Fruit fly (Drosophila melanogaster) whole organism, prepupa: ENCODE results near the gene SamDC.

Experiments used
- CG10669 ChIP-seq: fragments of 200-800 bp; sonication (Bioruptor generic); optimal IDR thresholded peaks from 3 replicates; lab custom pipeline; 2018; ENCODE audit warnings: missing biosample characterization, mild to moderate bottlenecking, missing genetic modification characterization, moderate library complexity
- CG11294 ChIP-seq: fragments of 200-800 bp; sonication (Bioruptor generic); IDR thresholded peaks from 2 replicates; pipeline ENCODE4 v1.3.6; 2022; ENCODE audit warnings: missing biosample characterization, missing genetic modification characterization
- CG11762 ChIP-seq: fragments of 200-800 bp; sonication (Bioruptor generic); optimal IDR thresholded peaks from 3 replicates; lab custom pipeline; 2016; ENCODE audit warnings: missing biosample characterization, missing genetic modification characterization; ENCODE audit not compliant: insufficient read depth
- CG11902 ChIP-seq: fragments of 200-800 bp; sonication (Bioruptor generic); optimal IDR thresholded peaks from 3 replicates; lab custom pipeline; 2016; ENCODE audit warnings: missing biosample characterization, missing genetic modification characterization
- CG15336 ChIP-seq: fragments of 200-800 bp; sonication (Bioruptor generic); IDR thresholded peaks from 2 replicates; pipeline ENCODE4 v1.3.6; 2022; ENCODE audit warnings: missing biosample characterization, missing genetic modification characterization
- CG3032 ChIP-seq: fragments of 200-800 bp; optimal IDR thresholded peaks from 2 replicates; lab custom pipeline; 2019; ENCODE audit warnings: missing biosample characterization, mild to moderate bottlenecking, missing genetic modification characterization, moderate library complexity
- CG31627 ChIP-seq: fragments of 200-800 bp; sonication (Bioruptor generic); optimal IDR thresholded peaks from 3 replicates; lab custom pipeline; 2016; ENCODE audit warnings: missing biosample characterization, missing genetic modification characterization
- CG3919 ChIP-seq: fragments of 200-800 bp; sonication (Bioruptor generic); optimal IDR thresholded peaks from 3 replicates; lab custom pipeline; 2016; ENCODE audit warnings: missing biosample characterization, missing genetic modification characterization
- CG4318 ChIP-seq: fragments of 200-800 bp; sonication (Bioruptor generic); optimal IDR thresholded peaks from 3 replicates; lab custom pipeline; 2017; ENCODE audit warnings: missing biosample characterization, mild to moderate bottlenecking, missing genetic modification characterization
- CG6163 ChIP-seq: fragments of 200-800 bp; sonication (Bioruptor generic); IDR thresholded peaks from 3 replicates; pipeline ENCODE4 v1.3.6; 2022; ENCODE audit warnings: missing biosample characterization, missing genetic modification characterization
- CG6854 ChIP-seq: fragments of 200-800 bp; sonication (Bioruptor generic); optimal IDR thresholded peaks from 2 replicates; lab custom pipeline; 2017; ENCODE audit warnings: missing biosample characterization, mild to moderate bottlenecking, missing genetic modification characterization
- CG7368 ChIP-seq: fragments of 200-800 bp; sonication (Bioruptor generic); optimal IDR thresholded peaks from 3 replicates; lab custom pipeline; 2016; ENCODE audit warnings: missing biosample characterization, missing genetic modification characterization
- CG8119 ChIP-seq: fragments of 200-800 bp; sonication (Bioruptor generic); IDR thresholded peaks from 3 replicates; pipeline ENCODE4 v1.3.6; 2022; ENCODE audit warnings: missing biosample characterization, missing genetic modification characterization
- CG8319 ChIP-seq: fragments of 200-800 bp; sonication (Bioruptor generic); optimal IDR thresholded peaks from 3 replicates; lab custom pipeline; 2016; ENCODE audit warnings: missing biosample characterization, missing genetic modification characterization
- CG9139 ChIP-seq: fragments of 200-800 bp; sonication (Bioruptor generic); optimal IDR thresholded peaks from 3 replicates; lab custom pipeline; 2017; ENCODE audit warnings: missing biosample characterization, mild to moderate bottlenecking, missing genetic modification characterization
- Eip75B ChIP-seq: fragments of 200-800 bp; sonication (Bioruptor generic); optimal IDR thresholded peaks from 3 replicates; lab custom pipeline; 2016; ENCODE audit warnings: missing biosample characterization, missing genetic modification characterization
- Eip78C ChIP-seq: fragments of 200-800 bp; sonication (Bioruptor generic); peaks from one replicate; lab custom pipeline; 2016; ENCODE audit warnings: missing biosample characterization, missing genetic modification characterization
- Eip93F ChIP-seq: fragments of 200-800 bp; sonication (Bioruptor generic); optimal IDR thresholded peaks from 2 replicates; lab custom pipeline; 2016; ENCODE audit warnings: missing biosample characterization, mild to moderate bottlenecking, missing genetic modification characterization
- Gug ChIP-seq: fragments of 200-800 bp; sonication (Bioruptor generic); IDR thresholded peaks from 2 replicates; pipeline ENCODE4 v1.3.6; 2022; ENCODE audit warnings: missing biosample characterization, missing genetic modification characterization
- Hr39 ChIP-seq: fragments of 200-800 bp; sonication (Bioruptor generic); optimal IDR thresholded peaks from 2 replicates; lab custom pipeline; 2016; ENCODE audit warnings: missing biosample characterization, missing genetic modification characterization
- Met ChIP-seq: fragments of 200-800 bp; sonication (Bioruptor generic); optimal IDR thresholded peaks from 3 replicates; lab custom pipeline; 2016; ENCODE audit warnings: missing biosample characterization, missing genetic modification characterization
- OdsH ChIP-seq: fragments of 200-800 bp; sonication (Bioruptor generic); optimal IDR thresholded peaks from 3 replicates; lab custom pipeline; 2016; ENCODE audit warnings: missing biosample characterization, missing genetic modification characterization
- Sox102F ChIP-seq: fragments of 200-800 bp; sonication (Bioruptor generic); optimal IDR thresholded peaks from 2 replicates; lab custom pipeline; 2016; ENCODE audit warnings: missing biosample characterization, mild to moderate bottlenecking, missing genetic modification characterization
- Sox14 ChIP-seq: fragments of 200-800 bp; sonication (Bioruptor generic); optimal IDR thresholded peaks from 3 replicates; lab custom pipeline; 2016; ENCODE audit warnings: missing biosample characterization, missing genetic modification characterization
- cyc ChIP-seq: fragments of 200-800 bp; sonication (Bioruptor generic); optimal IDR thresholded peaks from 3 replicates; lab custom pipeline; 2016; ENCODE audit warnings: missing biosample characterization, missing genetic modification characterization
- dac ChIP-seq: fragments of 200-800 bp; sonication (Bioruptor generic); optimal IDR thresholded peaks from 2 replicates; lab custom pipeline; 2017; ENCODE audit warnings: missing biosample characterization, mild to moderate bottlenecking, missing genetic modification characterization
- dsx ChIP-seq: fragments of 200-800 bp; optimal IDR thresholded peaks from 3 replicates; lab custom pipeline; 2019; ENCODE audit warnings: missing biosample characterization, mild to moderate bottlenecking, missing genetic modification characterization, moderate library complexity; ENCODE audit not compliant: poor library complexity, severe bottlenecking
- esn ChIP-seq: fragments of 200-800 bp; sonication (Bioruptor generic); optimal IDR thresholded peaks from 2 replicates; lab custom pipeline; 2016; ENCODE audit warnings: missing biosample characterization, mild to moderate bottlenecking, missing genetic modification characterization, moderate library complexity
- fd59A ChIP-seq: fragments of 200-800 bp; sonication (Bioruptor generic); optimal IDR thresholded peaks from 2 replicates; lab custom pipeline; 2017; ENCODE audit warnings: missing biosample characterization, mild to moderate bottlenecking, missing genetic modification characterization, missing genetic modification reagents
- fd85E ChIP-seq: fragments of 200-800 bp; sonication (Bioruptor generic); optimal IDR thresholded peaks from 3 replicates; lab custom pipeline; 2016; ENCODE audit warnings: missing biosample characterization, missing genetic modification characterization
- lz ChIP-seq: fragments of 200-800 bp; sonication (Bioruptor generic); optimal IDR thresholded peaks from 3 replicates; lab custom pipeline; 2016; ENCODE audit warnings: missing biosample characterization, missing genetic modification characterization
- net ChIP-seq: fragments of 200-800 bp; sonication (Bioruptor generic); optimal IDR thresholded peaks from 3 replicates; lab custom pipeline; 2016; ENCODE audit warnings: missing biosample characterization, missing genetic modification characterization
- pdm3 ChIP-seq: fragments of 200-800 bp; sonication (Bioruptor generic); optimal IDR thresholded peaks from 3 replicates; lab custom pipeline; 2016; ENCODE audit warnings: missing biosample characterization, missing genetic modification characterization
- salr ChIP-seq, 2 experiments: fragments of 200-800 bp; sonication (Bioruptor generic); optimal IDR thresholded peaks; 3 replicates each; lab custom pipeline; 2016 to 2018; ENCODE audit warnings: missing biosample characterization in 2 of 2, missing genetic modification characterization in 2 of 2, mild to moderate bottlenecking in 1 of 2
- svp ChIP-seq: fragments of 200-800 bp; sonication (Bioruptor generic); peaks from one replicate; lab custom pipeline; 2016; ENCODE audit warnings: missing biosample characterization, missing genetic modification characterization
- topi ChIP-seq: fragments of 200-800 bp; sonication (Bioruptor generic); optimal IDR thresholded peaks from 3 replicates; lab custom pipeline; 2016; ENCODE audit warnings: missing biosample characterization, missing genetic modification characterization

Gene SamDC

dm6 chr2L:10306518-10307260 is 32.6 kb upstream of the SamDC start, which contains the start of the genes CG5390 and CG4968 (continued):
- TF ChIP-seq lz: peak; percentile 61
- no peak for TF ChIP-seq fd85E (GFP tag; lab: Kevin White, UChicago)
- TF ChIP-seq Sox102F (GFP tag; lab: Kevin White, UChicago): peak; percentile 75
- no peak for TF ChIP-seq pdm3 (GFP tag; lab: Kevin White, UChicago)
- peak; percentile 87 for TF ChIP-seq CG15336 (GFP tag; lab: Robert Waterston, UW)
- peak; percentile 90 for TF ChIP-seq Eip78C (GFP tag; lab: Kevin White, UChicago)
- TF ChIP-seq fd59A (GFP tag; lab: Kevin White, UChicago): no peak
- TF ChIP-seq CG7368: no peak
- peak; percentile 77 for TF ChIP-seq OdsH (GFP tag; lab: Kevin White, UChicago)
- peak; percentile 31 for TF ChIP-seq CG11902 (GFP tag; lab: Kevin White, UChicago)
- peak; percentile 77 for TF ChIP-seq esn
- TF ChIP-seq dsx (GFP tag; lab: Kevin White, UChicago): peak; percentile 94
- TF ChIP-seq CG4318 (GFP tag; lab: Kevin White, UChicago): no peak
- peak; percentile 62 for TF ChIP-seq Sox14 (GFP tag; lab: Kevin White, UChicago)
- peak; percentile 63 for TF ChIP-seq Gug (GFP tag; lab: Robert Waterston, UW)
- peak; percentile 26 for TF ChIP-seq CG9139 (GFP tag; lab: Kevin White, UChicago)
- peak; percentile 89 for TF ChIP-seq Eip93F
- TF ChIP-seq dac: peak; percentile 59
- TF ChIP-seq net: no peak
- peak; percentile 55 for TF ChIP-seq cyc (GFP tag; lab: Kevin White, UChicago)
- TF ChIP-seq salr (GFP tag; optimal IDR thresholded peaks at IDR 0.05; lab: Kevin White, UChicago): peak; percentile 7 to 53
- TF ChIP-seq Hr39 (GFP tag; lab: Kevin White, UChicago): no peak
- peak; percentile 74; the same call in 2 of the 3 replicates for TF ChIP-seq CG8119
- TF ChIP-seq topi (GFP tag; lab: Kevin White, UChicago): peak; percentile 66
- TF ChIP-seq CG6854 (GFP tag; lab: Kevin White, UChicago): peak; percentile 46
- TF ChIP-seq Met: peak; percentile 76
- TF ChIP-seq CG6163 (GFP tag; lab: Robert Waterston, UW): peak; percentile 79; the same call in 2 of the 3 replicates
- no peak for TF ChIP-seq svp (GFP tag; lab: Kevin White, UChicago)
- TF ChIP-seq CG31627 (GFP tag; lab: Kevin White, UChicago): peak; percentile 51

- TF ChIP-seq CG11294 (GFP tag; lab: Robert Waterston, UW) (no peak), CG3919 (GFP tag; lab: Kevin White, UChicago) (no peak), esn (peak; percentile 3), Eip75B (GFP tag; lab: Kevin White, UChicago) (no peak), topi (GFP tag; lab: Kevin White, UChicago) (peak; percentile 1), Eip93F (no peak), CG4318 (GFP tag; lab: Kevin White, UChicago) (no peak), CG11762 (no peak), pdm3 (GFP tag; lab: Kevin White, UChicago) (no peak), CG3032 (tag; lab: Kevin White, UChicago) (no peak), CG8319 (GFP tag; lab: Kevin White, UChicago) (no peak), lz (no peak), fd85E (GFP tag; lab: Kevin White, UChicago) (no peak), CG10669 (GFP tag; lab: Kevin White, UChicago) (no peak)
- TF ChIP-seq, all 60 proteins: peak for 2
These were observed 28.5 kb upstream of the SamDC start, which contains the start of gene Cdk5alpha for dm6 chr2L:10310614-10311382. Gene Cdk5alpha, minus strand, starts transcription at chr2L:10310956.
